Worm (Caenorhabditis elegans) whole organism, midembryonic: ENCODE measurements around the gene K10D2.5.
A peak's percentile ranks its signal among the peaks of the same experiment; 100 is the strongest.

Source experiments
- T22C8.4 ChIP-seq: fragments of 200-800 bp; sonication (Bioruptor generic); IDR thresholded peaks from 2 replicates; pipeline ENCODE4 v1.3.6; 2022; ENCODE audit warnings: missing genetic modification characterization, missing compliant biosample characterization
- cog-1 ChIP-seq: sonication (generic microtip); optimal IDR thresholded peaks from 2 replicates; lab custom pipeline; 2016; ENCODE audit warnings: missing genetic modification characterization, missing compliant biosample characterization
- flt-1 ChIP-seq: fragments of 200-800 bp; sonication (Bioruptor generic); IDR thresholded peaks from 2 replicates; pipeline ENCODE4 v1.3.6; 2022; ENCODE audit warnings: missing genetic modification characterization, missing compliant biosample characterization
- klf-2 ChIP-seq: fragments of 200-800 bp; sonication (Bioruptor generic); conservative IDR thresholded peaks from 2 replicates; pipeline ENCODE4 v1.3.6; 2022; ENCODE audit warnings: missing genetic modification reagents, missing genetic modification characterization, missing compliant biosample characterization
- med-1 ChIP-seq: sonication (generic microtip); optimal IDR thresholded peaks from 2 replicates; lab custom pipeline; 2017; ENCODE audit warnings: missing genetic modification characterization, mild to moderate bottlenecking, missing compliant biosample characterization, antibody characterized with exemption, missing genetic modification reagents; ENCODE audit not compliant: insufficient read depth
- ref-1 ChIP-seq: fragments of 200-800 bp; sonication (Bioruptor generic); conservative IDR thresholded peaks from 2 replicates; pipeline ENCODE4 v1.3.6; 2022; ENCODE audit warnings: missing genetic modification reagents, missing genetic modification characterization, missing compliant biosample characterization
- tab-1 ChIP-seq: fragments of 200-800 bp; sonication (Bioruptor generic); IDR thresholded peaks from 2 replicates; pipeline ENCODE4 v1.3.6; 2022; ENCODE audit warnings: missing genetic modification characterization, missing compliant biosample characterization
- ztf-23 ChIP-seq: fragments of 200-800 bp; sonication (Bioruptor generic); IDR thresholded peaks from 2 replicates; pipeline ENCODE4 v1.3.6; 2022; ENCODE audit warnings: missing genetic modification reagents, missing genetic modification characterization, missing compliant biosample characterization
- ztf-29 ChIP-seq: fragments of 200-800 bp; sonication (Bioruptor generic); IDR thresholded peaks from 2 replicates; pipeline ENCODE4 v1.3.6; 2022; ENCODE audit warnings: missing genetic modification reagents, missing genetic modification characterization, missing compliant biosample characterization

Gene K10D2.5

DNA sequence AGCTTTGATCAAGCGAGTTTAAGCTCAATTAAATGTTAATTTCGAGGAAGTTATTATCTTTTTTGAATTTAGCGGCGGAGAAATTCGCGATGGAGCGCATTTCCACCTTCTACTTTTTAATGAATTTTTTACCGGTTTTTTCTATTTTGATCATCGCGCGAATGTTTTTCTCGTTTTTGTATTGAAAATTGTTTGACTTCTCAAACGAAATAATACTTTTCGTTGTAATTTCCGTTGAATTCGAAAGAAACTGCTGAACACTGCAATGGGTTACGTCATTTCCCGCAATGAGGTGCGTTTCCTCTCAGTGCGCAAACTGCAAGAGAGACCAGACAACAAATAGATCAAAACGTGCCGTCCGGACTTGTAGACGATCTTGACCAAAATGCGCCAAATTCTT is 8.7 kb downstream of the K10D2.5 start:
- TF ChIP-seq ref-1 (GFP tag; lab: Robert Waterston, UW) (no peak), med-1 (no peak), tab-1 (GFP tag; lab: Robert Waterston, UW) (no peak), ztf-29 (no peak), T22C8.4 (GFP tag; lab: Robert Waterston, UW) (no peak), ztf-23 (no peak), klf-2 (GFP tag; lab: Robert Waterston, UW) (no peak), flt-1 (GFP tag; lab: Robert Waterston, UW) (no peak), cog-1 (tag; lab: Kevin White, UChicago) (no peak)

DNA sequence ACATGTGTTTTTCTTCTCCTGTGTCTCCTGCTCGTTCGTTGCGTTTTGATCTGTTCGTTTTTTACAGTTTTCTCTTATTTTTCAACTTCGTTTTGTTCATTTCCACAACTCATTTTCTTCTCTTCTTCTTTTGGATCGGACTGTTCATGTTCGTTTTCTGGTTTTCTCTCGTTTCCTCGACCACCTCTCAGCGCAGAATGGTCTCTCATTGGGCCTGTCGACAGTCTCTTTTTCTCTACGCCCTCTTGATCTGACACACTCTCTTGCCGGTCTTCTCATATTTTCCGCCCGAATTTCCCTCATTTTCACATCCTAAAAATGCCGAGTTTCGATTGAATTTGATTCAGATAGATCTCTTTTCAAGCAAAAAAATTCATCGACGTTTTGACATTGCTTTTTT is 9.1 kb downstream of the K10D2.5 start:
- TF ChIP-seq med-1 = no peak
- TF ChIP-seq ztf-29 = no peak
- TF ChIP-seq tab-1 (GFP tag; lab: Robert Waterston, UW) = no peak
- TF ChIP-seq klf-2 (GFP tag; lab: Robert Waterston, UW) = no peak
- no peak for TF ChIP-seq ztf-23
- no peak for TF ChIP-seq flt-1 (GFP tag; lab: Robert Waterston, UW)
- TF ChIP-seq T22C8.4 (GFP tag; lab: Robert Waterston, UW) = no peak
- TF ChIP-seq cog-1 (tag; lab: Kevin White, UChicago) = no peak
- no peak for TF ChIP-seq ref-1 (GFP tag; lab: Robert Waterston, UW)

DNA sequence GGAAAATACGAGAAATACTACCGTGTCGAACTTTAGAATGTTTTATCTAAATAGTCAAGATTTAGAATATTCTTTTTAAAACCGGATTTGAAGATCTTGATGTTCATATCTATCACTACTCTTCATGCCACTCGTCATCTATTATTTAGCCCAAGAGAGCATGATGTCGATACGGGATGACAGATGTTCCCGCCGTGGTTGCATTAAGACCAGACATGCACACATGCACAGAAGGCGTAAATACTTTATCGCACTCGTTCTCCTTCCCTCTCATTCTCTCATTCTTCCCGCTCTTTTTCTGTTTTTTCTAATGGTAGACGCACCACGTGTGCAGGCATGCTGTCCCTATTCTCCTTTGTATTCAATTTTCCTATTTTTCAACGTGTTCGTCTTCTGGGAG is 10.9 kb downstream of the K10D2.5 start:
- TF ChIP-seq med-1 = no peak

DNA sequence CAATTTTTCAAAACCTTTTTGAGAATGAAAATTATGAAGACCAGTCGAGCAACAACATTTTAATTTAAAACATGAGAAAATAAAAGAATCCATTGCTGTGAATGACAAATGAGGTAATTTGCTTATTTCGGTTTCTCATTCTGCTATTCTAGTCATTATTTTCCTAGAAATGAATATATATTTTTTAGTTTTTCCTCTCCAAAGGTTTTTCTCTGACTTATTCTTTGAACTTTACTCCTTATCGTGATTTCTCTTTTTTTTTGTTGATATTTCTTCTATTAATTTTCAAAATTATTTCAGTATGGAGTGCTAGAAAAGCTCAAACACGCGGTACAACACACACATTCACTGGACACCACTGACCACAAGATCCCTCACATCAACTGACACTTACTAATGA is 13.1 kb downstream of the K10D2.5 start, which contains the start of gene pup-2:
pup-2 (plus strand) TSS at position 301 of the 400 bp plus-strand sequence.
- TF ChIP-seq ztf-23 = no peak
- TF ChIP-seq flt-1 (GFP tag; lab: Robert Waterston, UW) = no peak
- no peak for TF ChIP-seq ztf-29
- no peak for TF ChIP-seq cog-1 (tag; lab: Kevin White, UChicago)
- no peak for TF ChIP-seq T22C8.4 (GFP tag; lab: Robert Waterston, UW)
- TF ChIP-seq ref-1 (GFP tag; lab: Robert Waterston, UW) = no peak

DNA sequence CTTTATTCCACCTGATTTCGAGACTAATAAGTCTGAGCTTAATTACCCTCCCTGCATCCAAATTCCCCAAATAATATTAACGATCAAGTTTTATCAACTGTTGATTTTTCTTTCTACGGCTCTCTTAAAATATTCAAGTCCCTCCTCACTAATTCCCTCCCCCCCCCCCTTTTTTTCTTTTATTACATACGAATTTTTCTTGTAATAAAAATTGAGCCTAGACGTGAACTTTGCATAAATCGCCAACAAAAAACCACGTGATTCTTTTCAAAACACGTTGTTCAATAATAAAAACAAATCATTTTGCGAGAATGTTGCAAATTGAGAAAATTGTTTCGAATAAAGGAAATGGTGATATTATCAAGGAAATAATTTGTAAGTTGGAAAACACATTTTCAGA is 15.9 kb downstream of the K10D2.5 start, which contains the start of gene K10D2.8:
K10D2.8 (plus strand) TSS at position 301 of the 400 bp plus-strand sequence.
- no peak for TF ChIP-seq T22C8.4 (GFP tag; lab: Robert Waterston, UW)
- TF ChIP-seq flt-1 (GFP tag; lab: Robert Waterston, UW) = no peak
- TF ChIP-seq ztf-29 = no peak
- TF ChIP-seq cog-1 (tag; lab: Kevin White, UChicago) = no peak
- TF ChIP-seq med-1 = no peak
- TF ChIP-seq ref-1 (GFP tag; lab: Robert Waterston, UW) = no peak
- TF ChIP-seq tab-1 (GFP tag; lab: Robert Waterston, UW) = no peak
- TF ChIP-seq klf-2 (GFP tag; lab: Robert Waterston, UW) = no peak
- no peak for TF ChIP-seq ztf-23

DNA sequence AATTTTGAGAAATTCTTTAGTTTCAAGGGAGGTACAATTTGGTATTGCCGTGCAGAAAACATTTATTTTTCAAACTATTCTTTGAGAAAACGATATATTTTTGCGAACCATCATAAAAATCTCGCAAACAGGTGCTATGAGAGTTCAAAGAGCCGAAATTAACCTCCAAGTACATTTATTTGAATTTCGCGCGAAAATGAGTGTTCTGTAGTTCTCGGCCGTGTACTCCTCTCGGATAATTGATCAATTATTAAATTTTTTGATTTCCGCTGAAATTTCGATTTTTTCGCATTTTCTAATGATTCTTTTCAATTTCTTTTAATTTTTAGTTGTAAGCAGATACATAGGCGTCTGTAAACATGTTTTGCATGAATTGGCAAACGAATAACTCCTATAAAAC is 17.7 kb downstream of the K10D2.5 start:
- TF ChIP-seq ref-1 (GFP tag; lab: Robert Waterston, UW) (no peak), flt-1 (GFP tag; lab: Robert Waterston, UW) (peak; percentile 37; the same call in 1 of the 2 replicates), med-1 (no peak), T22C8.4 (GFP tag; lab: Robert Waterston, UW) (no peak), cog-1 (tag; lab: Kevin White, UChicago) (no peak), tab-1 (GFP tag; lab: Robert Waterston, UW) (no peak), ztf-23 (no peak), klf-2 (GFP tag; lab: Robert Waterston, UW) (no peak)

DNA sequence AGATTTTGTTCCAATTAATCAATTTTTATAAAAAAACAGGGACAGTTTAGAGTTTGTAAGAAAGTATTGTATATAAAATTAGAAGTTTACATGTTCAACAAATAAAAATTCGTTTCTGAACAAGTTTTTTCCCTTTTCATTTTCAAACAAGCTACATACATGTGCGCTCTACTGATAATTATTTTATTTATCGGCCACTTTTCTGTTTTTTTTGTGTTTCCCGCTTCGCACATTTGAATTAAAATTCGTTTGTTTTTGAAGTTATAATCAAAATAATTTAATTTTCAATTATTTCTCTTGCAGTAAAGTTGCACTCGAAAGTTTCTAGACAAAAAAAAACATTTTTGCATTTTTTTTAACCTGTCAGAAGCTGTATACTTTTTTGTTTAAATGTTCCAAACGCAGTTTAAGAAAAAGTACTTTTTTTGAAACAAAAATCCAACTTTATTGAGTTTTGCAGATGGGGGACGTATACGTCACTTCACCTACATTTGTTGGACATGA is 18.2 kb downstream of the K10D2.5 start, which contains the start of gene hira-1:
hira-1 (plus strand) TSS at position 454 of the 504 bp plus-strand sequence.
- TF ChIP-seq flt-1 (GFP tag; lab: Robert Waterston, UW) = no peak
- no peak for TF ChIP-seq med-1
- TF ChIP-seq ztf-23 = no peak
- TF ChIP-seq ref-1 (GFP tag; lab: Robert Waterston, UW) = no peak
- TF ChIP-seq T22C8.4 (GFP tag; lab: Robert Waterston, UW) = no peak
- TF ChIP-seq klf-2 (GFP tag; lab: Robert Waterston, UW) = no peak
- TF ChIP-seq ztf-29 = no peak
- no peak for TF ChIP-seq cog-1 (tag; lab: Kevin White, UChicago)
- no peak for TF ChIP-seq tab-1 (GFP tag; lab: Robert Waterston, UW)

DNA sequence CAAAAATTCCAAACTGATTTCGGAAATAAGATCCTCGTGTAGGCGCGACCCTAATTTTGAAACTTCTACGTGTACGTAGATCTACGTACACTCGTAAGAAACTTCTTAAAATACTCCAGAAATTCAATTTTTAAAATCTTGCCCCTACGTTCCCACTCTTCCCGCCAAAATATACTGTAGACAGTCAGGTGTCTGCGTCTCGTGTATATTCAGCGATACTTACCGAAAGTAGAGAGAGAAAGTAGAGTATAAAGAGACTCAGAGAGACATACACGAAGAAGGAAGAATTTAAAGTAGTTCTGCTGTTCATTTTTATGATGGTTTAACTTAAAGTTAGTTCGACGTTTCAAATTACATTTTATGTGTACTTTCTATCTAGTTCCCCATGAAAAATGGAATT is 20.7 kb downstream of the K10D2.5 start:
- no peak for TF ChIP-seq tab-1 (GFP tag; lab: Robert Waterston, UW)
- TF ChIP-seq ref-1 (GFP tag; lab: Robert Waterston, UW) = no peak
- TF ChIP-seq cog-1 (tag; lab: Kevin White, UChicago) = no peak
- TF ChIP-seq ztf-23 = no peak
- no peak for TF ChIP-seq flt-1 (GFP tag; lab: Robert Waterston, UW)
- no peak for TF ChIP-seq ztf-29
- no peak for TF ChIP-seq klf-2 (GFP tag; lab: Robert Waterston, UW)
- TF ChIP-seq T22C8.4 (GFP tag; lab: Robert Waterston, UW) = no peak
- TF ChIP-seq med-1 = no peak

DNA sequence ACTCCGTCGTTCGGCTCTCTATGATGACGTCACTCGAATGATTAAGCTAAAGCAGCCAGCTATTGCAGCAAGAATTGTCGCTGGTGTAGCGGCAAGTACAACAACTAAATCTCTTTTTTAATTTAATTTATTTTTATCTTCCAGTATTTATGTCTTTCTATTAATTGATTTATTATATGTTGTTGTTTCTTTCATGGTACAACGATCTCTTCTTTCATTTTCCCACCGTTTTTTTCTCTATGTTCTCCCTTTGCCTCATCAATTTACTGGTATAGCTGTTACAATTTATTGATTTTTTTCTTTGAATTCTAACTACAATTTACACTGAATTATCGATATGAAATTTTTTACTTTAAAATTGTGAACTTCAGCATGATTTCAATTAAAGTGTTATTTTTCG is 23.2 kb downstream of the K10D2.5 start, which contains the start of gene moc-6:
moc-6 (plus strand) TSS at position 301 of the 400 bp plus-strand sequence.
- 0 out of 2 replicates have a peak, but pooled peaks have one; percentile 23 for TF ChIP-seq T22C8.4 (GFP tag; lab: Robert Waterston, UW)
- TF ChIP-seq ztf-29 = no peak
- no peak for TF ChIP-seq klf-2 (GFP tag; lab: Robert Waterston, UW)

DNA sequence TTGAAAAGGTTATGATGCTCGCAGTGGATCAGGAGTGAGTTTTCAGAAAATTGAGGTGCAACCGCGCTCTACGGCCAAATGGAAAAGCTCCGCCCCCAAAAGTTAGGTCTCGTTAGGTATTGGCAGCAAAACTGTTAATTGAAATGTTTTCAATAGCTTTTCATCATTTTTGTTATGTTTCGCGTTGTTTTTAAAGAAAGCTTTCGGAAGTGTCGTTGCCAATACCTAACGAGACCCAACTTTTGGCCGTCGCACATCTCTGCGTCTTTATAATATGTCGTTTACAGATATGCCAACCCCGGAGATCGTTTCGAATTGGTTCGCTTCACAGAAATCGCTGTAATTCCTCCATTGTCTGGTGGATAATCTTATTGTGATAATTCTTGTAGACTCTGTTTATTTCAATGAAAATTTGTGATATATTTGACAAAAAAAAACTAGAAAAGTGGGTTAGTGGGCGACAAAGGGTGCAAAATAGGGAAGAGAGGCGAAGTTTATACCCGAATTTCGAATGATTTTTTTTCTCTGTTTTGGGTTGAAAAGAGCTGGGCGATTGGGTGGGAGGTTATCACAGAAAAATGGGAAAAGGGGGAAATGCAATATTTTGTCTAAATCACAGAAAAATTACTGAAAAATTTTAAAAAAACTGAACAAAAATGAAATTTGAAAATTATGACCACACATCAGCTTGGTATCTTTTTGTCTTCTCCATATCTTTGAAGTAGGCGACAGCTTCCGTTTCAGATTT is 24.0 kb downstream of the K10D2.5 start:
- TF ChIP-seq ztf-23 (no peak), ref-1 (GFP tag; lab: Robert Waterston, UW) (no peak), klf-2 (GFP tag; lab: Robert Waterston, UW) (no peak), ztf-29 (no peak), cog-1 (tag; lab: Kevin White, UChicago) (no peak), T22C8.4 (GFP tag; lab: Robert Waterston, UW) (no peak), flt-1 (GFP tag; lab: Robert Waterston, UW) (no peak), med-1 (no peak)
